Worm (Caenorhabditis elegans): ENCODE results near the gene ttr-43.

- no peak for TF ChIP-seq ama-1 (optimal IDR thresholded peaks at IDR 0.05)
- no peak for TF ChIP-seq ama-1 (GFP tag; optimal IDR thresholded peaks at IDR 0.05)
- no peak for TF ChIP-seq ztf-26 (tag; optimal IDR thresholded peaks at IDR 0.05)
- no peak for TF ChIP-seq unc-62 (GFP tag; optimal IDR thresholded peaks at IDR 0.05)
- TF ChIP-seq Y53F4B.3 (GFP tag; IDR thresholded peaks at IDR 0.05): no peak
- no peak for TF ChIP-seq C06A6.2 (GFP tag; conservative IDR thresholded peaks at IDR 0.05)
- no peak for TF ChIP-seq F23B12.7 (tag; optimal IDR thresholded peaks at IDR 0.05; ENCODE audit: insufficient read depth)
- no peak for TF ChIP-seq hlh-26 (GFP tag; conservative IDR thresholded peaks at IDR 0.05)
Observed at ce11 chrV:12637764-12638502, 47.4 kb upstream of the ttr-43 start.

Measured in whole organism, young adult.